Fruit fly (Drosophila melanogaster) whole organism, prepupa: ENCODE results near the gene PolA2.

Experiments
- Blimp-1 ChIP-seq: fragments of 200-800 bp; sonication (Bioruptor generic); optimal IDR thresholded peaks from 3 replicates; lab custom pipeline; 2017; ENCODE audit warnings: missing biosample characterization, missing genetic modification characterization, mild to moderate bottlenecking, moderate library complexity, missing genetic modification reagents
- CG11294 ChIP-seq: fragments of 200-800 bp; sonication (Bioruptor generic); IDR thresholded peaks from 2 replicates; pipeline ENCODE4 v1.3.6; 2022; ENCODE audit warnings: missing biosample characterization, missing genetic modification characterization
- CG11762 ChIP-seq: fragments of 200-800 bp; sonication (Bioruptor generic); optimal IDR thresholded peaks from 3 replicates; lab custom pipeline; 2016; ENCODE audit warnings: missing biosample characterization, missing genetic modification characterization; ENCODE audit not compliant: insufficient read depth
- CG11902 ChIP-seq: fragments of 200-800 bp; sonication (Bioruptor generic); optimal IDR thresholded peaks from 3 replicates; lab custom pipeline; 2016; ENCODE audit warnings: missing biosample characterization, missing genetic modification characterization
- CG32006 ChIP-seq: fragments of 200-800 bp; sonication (Bioruptor generic); optimal IDR thresholded peaks from 3 replicates; lab custom pipeline; 2017; ENCODE audit warnings: missing biosample characterization, mild to moderate bottlenecking, missing genetic modification characterization
- Hr39 ChIP-seq: fragments of 200-800 bp; sonication (Bioruptor generic); optimal IDR thresholded peaks from 2 replicates; lab custom pipeline; 2016; ENCODE audit warnings: missing biosample characterization, missing genetic modification characterization
- Sox102F ChIP-seq: fragments of 200-800 bp; sonication (Bioruptor generic); optimal IDR thresholded peaks from 2 replicates; lab custom pipeline; 2016; ENCODE audit warnings: missing biosample characterization, mild to moderate bottlenecking, missing genetic modification characterization
- cyc ChIP-seq: fragments of 200-800 bp; sonication (Bioruptor generic); optimal IDR thresholded peaks from 3 replicates; lab custom pipeline; 2016; ENCODE audit warnings: missing biosample characterization, missing genetic modification characterization
- dsx ChIP-seq: fragments of 200-800 bp; optimal IDR thresholded peaks from 3 replicates; lab custom pipeline; 2019; ENCODE audit warnings: missing biosample characterization, mild to moderate bottlenecking, missing genetic modification characterization, moderate library complexity; ENCODE audit not compliant: poor library complexity, severe bottlenecking
- esn ChIP-seq: fragments of 200-800 bp; sonication (Bioruptor generic); optimal IDR thresholded peaks from 2 replicates; lab custom pipeline; 2016; ENCODE audit warnings: missing biosample characterization, mild to moderate bottlenecking, missing genetic modification characterization, moderate library complexity
- spab ChIP-seq: fragments of 200-800 bp; sonication (Bioruptor generic); optimal IDR thresholded peaks from 2 replicates; lab custom pipeline; 2017; ENCODE audit warnings: missing biosample characterization, mild to moderate bottlenecking, missing genetic modification characterization, missing genetic modification reagents

dm6 chr3R:27279478-27279877, 40.5 kb downstream of the PolA2 start:
- TF ChIP-seq CG32006 (GFP tag; lab: Kevin White, UChicago) (no peak), Sox102F (GFP tag; lab: Kevin White, UChicago) (no peak), spab (no peak), CG11762 (GFP tag; lab: Kevin White, UChicago) (no peak), CG11294 (no peak), cyc (no peak), esn (GFP tag; lab: Kevin White, UChicago) (no peak), Blimp-1 (no peak), dsx (GFP tag; lab: Kevin White, UChicago) (no peak), CG11902 (no peak), Hr39 (GFP tag; lab: Kevin White, UChicago) (no peak)
